Worm (Caenorhabditis elegans) whole organism, L4 larva: ENCODE measurements around the gene F13H8.11.

Experiments
- F10B5.3 ChIP-seq: sonication (generic microtip); optimal IDR thresholded peaks from 2 replicates; lab custom pipeline; 2016; ENCODE audit warnings: mild to moderate bottlenecking, missing genetic modification characterization, missing compliant biosample characterization
- F26F4.8 ChIP-seq: fragments of 200-800 bp; sonication (Bioruptor generic); conservative IDR thresholded peaks from 2 replicates; pipeline ENCODE4 v1.3.6; 2022; ENCODE audit warnings: missing genetic modification characterization, missing compliant biosample characterization
- F44E2.7 ChIP-seq: fragments of 200-800 bp; sonication (Bioruptor generic); IDR thresholded peaks from 2 replicates; pipeline ENCODE4 v2.1.2; 2022; ENCODE audit warnings: missing genetic modification characterization, missing compliant biosample characterization
- F49E8.2 ChIP-seq: sonication (generic microtip); optimal IDR thresholded peaks from 2 replicates; lab custom pipeline; 2016; ENCODE audit warnings: missing compliant biosample characterization, mild to moderate bottlenecking, missing genetic modification characterization, borderline replicate concordance
- Y75B8A.6 ChIP-seq: fragments of 200-800 bp; sonication (Bioruptor generic); IDR thresholded peaks from 2 replicates; pipeline ENCODE4 v1.3.6; 2022; ENCODE audit warnings: missing genetic modification reagents, missing genetic modification characterization, missing compliant biosample characterization
- aha-1 ChIP-seq: fragments of 150-350 bp; peaks from one replicate; lab custom pipeline; 2014; ENCODE audit warnings: missing biosample characterization, missing genetic modification characterization
- attf-4 ChIP-seq: sonication (generic microtip); optimal IDR thresholded peaks from 3 replicates; lab custom pipeline; 2017; ENCODE audit warnings: missing biosample characterization, missing genetic modification characterization
- ceh-20 ChIP-seq: fragments of 200-800 bp; sonication (Bioruptor generic); IDR thresholded peaks from 2 replicates; pipeline ENCODE4 v1.3.6; 2022; ENCODE audit warnings: missing genetic modification reagents, missing genetic modification characterization, missing compliant biosample characterization
- ceh-28 ChIP-seq: fragments of 150-350 bp; optimal IDR thresholded peaks from 2 replicates; lab custom pipeline; 2014; ENCODE audit warnings: missing biosample characterization, missing genetic modification reagents, missing genetic modification characterization
- ceh-32 ChIP-seq: sonication (generic microtip); optimal IDR thresholded peaks from 2 replicates; lab custom pipeline; 2016; ENCODE audit warnings: mild to moderate bottlenecking, missing genetic modification characterization, missing compliant biosample characterization; ENCODE audit not compliant: poor library complexity
- daf-16 ChIP-seq, 3 experiments: sonication (generic microtip); optimal IDR thresholded peaks; 2 replicates each; lab custom pipeline; 2016 to 2017; ENCODE audit warnings: missing genetic modification characterization in 3 of 3, missing genetic modification reagents in 3 of 3, mild to moderate bottlenecking in 2 of 3, missing compliant biosample characterization in 2 of 3, missing biosample characterization in 1 of 3, moderate library complexity in 1 of 3
- dmd-9 ChIP-seq: fragments of 200-800 bp; sonication (Bioruptor generic); IDR thresholded peaks from 2 replicates; pipeline ENCODE4 v1.3.6; 2022; ENCODE audit warnings: missing genetic modification reagents, missing genetic modification characterization, missing compliant biosample characterization
- dpl-1 ChIP-seq: fragments of 150-350 bp; optimal IDR thresholded peaks from 2 replicates; lab custom pipeline; 2014; ENCODE audit warnings: missing biosample characterization, missing genetic modification reagents, missing genetic modification characterization
- dve-1 ChIP-seq: sonication (generic microtip); optimal IDR thresholded peaks from 2 replicates; lab custom pipeline; 2017; ENCODE audit warnings: antibody characterized with exemption, mild to moderate bottlenecking, missing genetic modification characterization, missing compliant biosample characterization; ENCODE audit not compliant: insufficient read depth
- fos-1 ChIP-seq: fragments of 150-350 bp; optimal IDR thresholded peaks from 2 replicates; lab custom pipeline; 2014; ENCODE audit warnings: missing biosample characterization, missing genetic modification characterization
- gei-8 ChIP-seq: fragments of 200-800 bp; sonication (Bioruptor generic); optimal IDR thresholded peaks from 2 replicates; lab custom pipeline; 2018; ENCODE audit warnings: mild to moderate bottlenecking, missing genetic modification characterization, missing compliant biosample characterization
- hlh-11 ChIP-seq: fragments of 200-800 bp; sonication (Bioruptor generic); optimal IDR thresholded peaks from 2 replicates; lab custom pipeline; 2018; ENCODE audit warnings: mild to moderate bottlenecking, missing genetic modification characterization, missing compliant biosample characterization
- hlh-30 ChIP-seq: sonication (generic microtip); optimal IDR thresholded peaks from 2 replicates; lab custom pipeline; 2017; ENCODE audit warnings: antibody characterized with exemption, mild to moderate bottlenecking, missing genetic modification characterization, missing compliant biosample characterization; ENCODE audit not compliant: insufficient read depth
- lin-15B ChIP-seq: fragments of 150-350 bp; sonication (generic microtip); optimal IDR thresholded peaks from 3 replicates; lab custom pipeline; 2014; ENCODE audit warnings: missing biosample characterization, missing genetic modification characterization
- lin-29 ChIP-seq: fragments of 200-800 bp; sonication (Bioruptor generic); IDR thresholded peaks from 2 replicates; pipeline ENCODE4 v1.3.6; 2022; ENCODE audit warnings: missing genetic modification reagents, missing genetic modification characterization, missing compliant biosample characterization
- lin-38 ChIP-seq: fragments of 200-800 bp; sonication (Bioruptor generic); IDR thresholded peaks from 2 replicates; pipeline ENCODE4 v1.3.6; 2022; ENCODE audit warnings: missing genetic modification reagents, missing genetic modification characterization, missing compliant biosample characterization
- lir-3 ChIP-seq: sonication (generic microtip); optimal IDR thresholded peaks from 2 replicates; lab custom pipeline; 2016; ENCODE audit warnings: mild to moderate bottlenecking, missing genetic modification characterization, missing compliant biosample characterization
- madf-5 ChIP-seq, 2 experiments: fragments of 200-800 bp; sonication (Bioruptor generic); IDR thresholded peaks; 2 replicates each; pipeline ENCODE4 v1.3.6; 2022; ENCODE audit warnings: missing compliant biosample characterization in 2 of 2, missing genetic modification characterization in 2 of 2
- mdt-29 ChIP-seq: fragments of 200-800 bp; sonication (Bioruptor generic); IDR thresholded peaks from 2 replicates; pipeline ENCODE4 v1.3.6; 2022; ENCODE audit warnings: missing genetic modification reagents, missing genetic modification characterization, missing compliant biosample characterization
- mes-2 ChIP-seq: sonication (generic microtip); optimal IDR thresholded peaks from 2 replicates; lab custom pipeline; 2016; ENCODE audit warnings: missing genotype, mild to moderate bottlenecking, missing genetic modification characterization, missing compliant biosample characterization; ENCODE audit not compliant: poor library complexity, severe bottlenecking
- nhr-48 ChIP-seq: sonication (generic microtip); optimal IDR thresholded peaks from 2 replicates; lab custom pipeline; 2016; ENCODE audit warnings: mild to moderate bottlenecking, missing genetic modification characterization, missing compliant biosample characterization
- nhr-6 ChIP-seq: fragments of 150-350 bp; optimal IDR thresholded peaks from 2 replicates; lab custom pipeline; 2014; ENCODE audit warnings: missing biosample characterization, missing genetic modification characterization
- nhr-77 ChIP-seq: fragments of 150-350 bp; optimal IDR thresholded peaks from 2 replicates; lab custom pipeline; 2014; ENCODE audit warnings: missing biosample characterization, missing genetic modification characterization
- php-3 ChIP-seq: fragments of 200-800 bp; sonication (Bioruptor generic); IDR thresholded peaks from 2 replicates; pipeline ENCODE4 v1.3.6; 2022; ENCODE audit warnings: missing genetic modification reagents, missing genetic modification characterization, missing compliant biosample characterization
- rbr-2 ChIP-seq: sonication (generic microtip); optimal IDR thresholded peaks from 2 replicates; lab custom pipeline; 2016; ENCODE audit warnings: missing genotype, missing genetic modification characterization, missing compliant biosample characterization
- sdz-12 ChIP-seq: fragments of 200-800 bp; sonication (Bioruptor generic); optimal IDR thresholded peaks from 2 replicates; lab custom pipeline; 2018; ENCODE audit warnings: mild to moderate bottlenecking, missing genetic modification characterization, missing compliant biosample characterization
- skn-1 ChIP-seq: fragments of 150-350 bp; optimal IDR thresholded peaks from 2 replicates; lab custom pipeline; 2014; ENCODE audit warnings: missing biosample characterization, missing genetic modification characterization
- snpc-1.2 ChIP-seq: fragments of 200-800 bp; sonication (Bioruptor generic); IDR thresholded peaks from 2 replicates; pipeline ENCODE4 v1.3.6; 2022; ENCODE audit warnings: missing genetic modification reagents, missing genetic modification characterization, missing compliant biosample characterization
- snpc-4 ChIP-seq: fragments of 150-350 bp; optimal IDR thresholded peaks from 2 replicates; lab custom pipeline; 2014; ENCODE audit warnings: missing biosample characterization, missing genetic modification characterization
- tag-97 ChIP-seq: fragments of 200-800 bp; sonication (Bioruptor generic); IDR thresholded peaks from 2 replicates; pipeline ENCODE4 v1.3.6; 2022; ENCODE audit warnings: missing genetic modification characterization, missing compliant biosample characterization
- unc-39 ChIP-seq: sonication (generic microtip); optimal IDR thresholded peaks from 2 replicates; lab custom pipeline; 2017; ENCODE audit warnings: missing biosample characterization, missing genetic modification characterization
- unc-62 ChIP-seq, 3 experiments: fragments of 150-350 bp in 1 of 3; sonication (generic microtip); optimal IDR thresholded peaks in 2 of 3; peaks in 1 of 3; 1 replicate in 1 of 3; 2 replicates in 2 of 3; lab custom pipeline; 2014 to 2017; ENCODE audit warnings: missing biosample characterization in 3 of 3, missing genetic modification characterization in 3 of 3, missing genetic modification reagents in 3 of 3, missing genotype in 1 of 3
- zfp-2 ChIP-seq: sonication (generic microtip); optimal IDR thresholded peaks from 2 replicates; lab custom pipeline; 2016; ENCODE audit warnings: mild to moderate bottlenecking, missing genetic modification characterization, missing compliant biosample characterization
- zip-11 ChIP-seq: fragments of 200-800 bp; sonication (Bioruptor generic); IDR thresholded peaks from 2 replicates; pipeline ENCODE4 v1.3.6; 2022; ENCODE audit warnings: missing genetic modification characterization, missing compliant biosample characterization

The F13H8.11 gene

ce11 chrII:6262222-6262621 is 2.4 kb upstream of the F13H8.11 start, which contains the start of gene F13H8.12:
TSS of gene F13H8.12 (plus strand) at chrII:6262522.
- no peak for TF ChIP-seq mdt-29 (GFP tag; lab: Robert Waterston, UW)
- no peak for TF ChIP-seq php-3 (GFP tag; lab: Robert Waterston, UW)
- TF ChIP-seq mes-2 (tag; lab: Kevin White, UChicago) = no peak
- TF ChIP-seq F49E8.2 (tag; lab: Kevin White, UChicago) = no peak
- no peak for TF ChIP-seq dmd-9 (GFP tag; lab: Robert Waterston, UW)
- TF ChIP-seq unc-62 (GFP tag; optimal IDR thresholded peaks at IDR 0.05 in 1 of 2; lab: Kevin White, UChicago) = no peak
- no peak for TF ChIP-seq unc-62 (tag; optimal IDR thresholded peaks at IDR 0.05; lab: Kevin White, UChicago)
- TF ChIP-seq rbr-2 (tag; lab: Kevin White, UChicago) = no peak
- no peak for TF ChIP-seq nhr-77 (tag; lab: Kevin White, UChicago)
- no peak for TF ChIP-seq lin-15B (tag; lab: Kevin White, UChicago)
- TF ChIP-seq unc-39 (tag; lab: Kevin White, UChicago) = no peak
- no peak for TF ChIP-seq snpc-4 (tag; lab: Kevin White, UChicago)
- TF ChIP-seq skn-1 = no peak
- no peak for TF ChIP-seq lin-38 (GFP tag; lab: Robert Waterston, UW)

DNA sequence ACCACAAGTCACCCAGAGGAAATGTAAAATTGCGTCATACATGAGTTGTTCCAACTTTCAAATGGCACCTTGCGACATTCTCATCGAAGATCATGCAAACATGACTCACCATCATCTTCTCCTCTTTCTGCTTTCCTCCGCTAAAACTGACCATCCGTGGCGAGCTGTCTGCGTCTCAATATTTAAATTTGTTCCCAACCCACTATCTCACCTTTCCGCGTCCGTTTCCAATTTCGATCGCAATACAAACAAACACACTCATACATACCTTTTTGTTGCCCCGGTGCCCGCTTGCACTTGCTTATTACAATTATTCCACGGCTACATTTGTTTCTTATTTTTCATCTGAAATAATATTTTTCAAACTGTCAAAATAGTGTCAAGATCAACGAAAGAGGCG is 863 bp upstream of the F13H8.11 start, which contains the start of gene nmgp-1:
Gene nmgp-1 (plus strand): TSS at position 174 of the 400 bp plus-strand sequence.
- TF ChIP-seq fos-1 (no peak), nhr-48 (no peak), dpl-1 (GFP tag; lab: Kevin White, UChicago) (no peak), daf-16 (GFP tag; optimal IDR thresholded peaks at IDR 0.05; lab: Kevin White, UChicago) (no peak), daf-16 (tag; optimal IDR thresholded peaks at IDR 0.05; lab: Kevin White, UChicago) (peak; percentile 55), ceh-20 (GFP tag; lab: Robert Waterston, UW) (no peak), snpc-1.2 (GFP tag; lab: Robert Waterston, UW) (no peak), lin-29 (GFP tag; lab: Robert Waterston, UW) (no peak), tag-97 (GFP tag; lab: Robert Waterston, UW) (no peak), mes-2 (tag; lab: Kevin White, UChicago) (peak; percentile 42), hlh-11 (tag; lab: Kevin White, UChicago) (peak; percentile 36), gei-8 (GFP tag; lab: Kevin White, UChicago) (no peak), zfp-2 (tag; lab: Kevin White, UChicago) (no peak), ceh-32 (tag; lab: Kevin White, UChicago) (no peak), lin-15B (tag; lab: Kevin White, UChicago) (no peak), aha-1 (tag; lab: Kevin White, UChicago) (peak; percentile 76), ceh-28 (tag; lab: Kevin White, UChicago) (no peak), unc-39 (tag; lab: Kevin White, UChicago) (no peak), Y75B8A.6 (GFP tag; lab: Robert Waterston, UW) (no peak), F44E2.7 (no peak), dve-1 (peak; percentile 30), F26F4.8 (GFP tag; lab: Robert Waterston, UW) (no peak), nhr-6 (tag; lab: Kevin White, UChicago) (peak; percentile 38), nhr-77 (tag; lab: Kevin White, UChicago) (no peak), F10B5.3 (tag; lab: Kevin White, UChicago) (no peak), sdz-12 (GFP tag; lab: Kevin White, UChicago) (no peak), attf-4 (tag; lab: Kevin White, UChicago) (no peak), hlh-30 (tag; lab: Kevin White, UChicago) (peak; percentile 1), zip-11 (GFP tag; lab: Robert Waterston, UW) (no peak), lir-3 (tag; lab: Kevin White, UChicago) (no peak), madf-5 (GFP tag; IDR thresholded peaks at IDR 0.05; lab: Robert Waterston, UW) (no peak)
